Worm (Caenorhabditis elegans) whole organism, L3 larva: ENCODE data around the gene mapk-15.

Experiments used
- R02D3.7 ChIP-seq: fragments of 150-350 bp; optimal IDR thresholded peaks from 2 replicates; lab custom pipeline; 2014; ENCODE audit warnings: missing biosample characterization, missing genetic modification characterization
- ama-1 ChIP-seq: fragments of 150-350 bp; optimal IDR thresholded peaks from 2 replicates; lab custom pipeline; 2018
- ceh-16 ChIP-seq: sonication (generic microtip); optimal IDR thresholded peaks from 2 replicates; lab custom pipeline; 2017; ENCODE audit warnings: missing biosample characterization, missing genetic modification characterization
- daf-12 ChIP-seq: fragments of 150-350 bp; optimal IDR thresholded peaks from 2 replicates; lab custom pipeline; 2014; ENCODE audit warnings: missing biosample characterization, missing genetic modification reagents, missing genetic modification characterization
- egl-5 ChIP-seq: fragments of 150-350 bp; optimal IDR thresholded peaks from 2 replicates; lab custom pipeline; 2017; ENCODE audit warnings: missing biosample characterization, missing genetic modification reagents, missing genetic modification characterization, inconsistent platforms
- elt-1 ChIP-seq: fragments of 150-350 bp; optimal IDR thresholded peaks from 2 replicates; lab custom pipeline; 2014; ENCODE audit warnings: missing biosample characterization, missing genetic modification characterization
- elt-2 ChIP-seq: sonication (generic microtip); optimal IDR thresholded peaks from 2 replicates; lab custom pipeline; 2016; ENCODE audit warnings: missing genetic modification reagents, mild to moderate bottlenecking, missing genetic modification characterization, missing compliant biosample characterization
- fkh-10 ChIP-seq: sonication (generic microtip); optimal IDR thresholded peaks from 2 replicates; lab custom pipeline; 2017; ENCODE audit warnings: missing biosample characterization, missing genetic modification reagents, missing genetic modification characterization
- hmg-11 ChIP-seq: sonication (generic microtip); optimal IDR thresholded peaks from 2 replicates; lab custom pipeline; 2016; ENCODE audit warnings: missing genetic modification characterization, missing compliant biosample characterization
- jun-1 ChIP-seq: fragments of 150-350 bp; optimal IDR thresholded peaks from 2 replicates; lab custom pipeline; 2014; ENCODE audit warnings: missing biosample characterization, missing genetic modification reagents, missing genetic modification characterization
- lin-15B ChIP-seq: fragments of 150-350 bp; optimal IDR thresholded peaks from 2 replicates; lab custom pipeline; 2014; ENCODE audit warnings: missing biosample characterization, missing genetic modification characterization
- lin-39 ChIP-seq: fragments of 150-350 bp; optimal IDR thresholded peaks from 2 replicates; lab custom pipeline; 2018; ENCODE audit warnings: missing biosample characterization, missing genetic modification reagents, missing genetic modification characterization
- lsy-12 ChIP-seq: sonication (generic microtip); optimal IDR thresholded peaks from 2 replicates; lab custom pipeline; 2016; ENCODE audit warnings: mild to moderate bottlenecking, missing genetic modification characterization, missing compliant biosample characterization
- mdl-1 ChIP-seq: fragments of 150-350 bp; optimal IDR thresholded peaks from 2 replicates; lab custom pipeline; 2014; ENCODE audit warnings: missing biosample characterization, missing genetic modification characterization
- mml-1 ChIP-seq: fragments of 150-350 bp; sonication (generic microtip); optimal IDR thresholded peaks from 3 replicates; lab custom pipeline; 2014; ENCODE audit warnings: missing biosample characterization, missing genetic modification characterization
- nfya-1 ChIP-seq: sonication (generic microtip); optimal IDR thresholded peaks from 2 replicates; lab custom pipeline; 2017; ENCODE audit warnings: missing genetic modification characterization, mild to moderate bottlenecking, missing compliant biosample characterization, antibody characterized with exemption, moderate library complexity; ENCODE audit not compliant: insufficient read depth
- nhr-12 ChIP-seq: fragments of 150-350 bp; optimal IDR thresholded peaks from 2 replicates; lab custom pipeline; 2014; ENCODE audit warnings: missing biosample characterization, missing genetic modification characterization
- nhr-237 ChIP-seq: fragments of 150-350 bp; optimal IDR thresholded peaks from 2 replicates; lab custom pipeline; 2014; ENCODE audit warnings: missing biosample characterization, missing genetic modification characterization
- nhr-25 ChIP-seq: sonication (generic microtip); optimal IDR thresholded peaks from 2 replicates; lab custom pipeline; 2017; ENCODE audit warnings: missing biosample characterization, missing genetic modification characterization
- nhr-43 ChIP-seq: sonication (generic microtip); optimal IDR thresholded peaks from 2 replicates; lab custom pipeline; 2016; ENCODE audit warnings: mild to moderate bottlenecking, missing genetic modification characterization, missing compliant biosample characterization; ENCODE audit not compliant: poor library complexity, severe bottlenecking
- nhr-67 ChIP-seq: fragments of 150-350 bp; optimal IDR thresholded peaks from 2 replicates; lab custom pipeline; 2014; ENCODE audit warnings: missing biosample characterization, missing genetic modification characterization
- nhr-77 ChIP-seq: fragments of 150-350 bp; optimal IDR thresholded peaks from 2 replicates; lab custom pipeline; 2014; ENCODE audit warnings: missing biosample characterization, missing genetic modification characterization
- pha-4 ChIP-seq: fragments of 150-350 bp; optimal IDR thresholded peaks from 2 replicates; lab custom pipeline; 2014; ENCODE audit warnings: missing biosample characterization, missing genetic modification reagents, missing genetic modification characterization
- pqm-1 ChIP-seq: fragments of 150-350 bp; optimal IDR thresholded peaks from 2 replicates; lab custom pipeline; 2017; ENCODE audit warnings: missing biosample characterization, missing genetic modification characterization, inconsistent platforms
- snpc-4 ChIP-seq: fragments of 150-350 bp; optimal IDR thresholded peaks from 2 replicates; lab custom pipeline; 2014; ENCODE audit warnings: missing biosample characterization, missing genetic modification characterization
- tbx-2 ChIP-seq: sonication (generic microtip); optimal IDR thresholded peaks from 2 replicates; lab custom pipeline; 2016; ENCODE audit warnings: mild to moderate bottlenecking, missing genetic modification characterization, missing compliant biosample characterization
- unc-39 ChIP-seq: sonication (generic microtip); optimal IDR thresholded peaks from 4 replicates; lab custom pipeline; 2017; ENCODE audit warnings: missing biosample characterization, missing genetic modification characterization
- unc-62 ChIP-seq: fragments of 150-350 bp; sonication (generic microtip); optimal IDR thresholded peaks from 4 replicates; lab custom pipeline; 2014; ENCODE audit warnings: missing biosample characterization, missing genetic modification reagents, missing genetic modification characterization
- ztf-4 ChIP-seq: fragments of 150-350 bp; optimal IDR thresholded peaks from 2 replicates; lab custom pipeline; 2014; ENCODE audit warnings: missing biosample characterization, missing genetic modification characterization

mapk-15 gene

ce11 chrIII:6055706-6056105, 12.0 kb upstream of the mapk-15 start, which contains the start of gene F40H6.5:
TSS of gene F40H6.5 (minus strand) at chrIII:6055806.
- TF ChIP-seq fkh-10 (GFP tag; lab: Kevin White, UChicago) = no peak
- no peak for TF ChIP-seq hmg-11 (tag; lab: Kevin White, UChicago)
- TF ChIP-seq pqm-1 (tag; lab: Kevin White, UChicago) = no peak

- TF ChIP-seq fkh-10 (GFP tag; lab: Kevin White, UChicago) = no peak
- no peak for TF ChIP-seq nhr-67
- no peak for TF ChIP-seq nhr-43
- TF ChIP-seq lsy-12 (tag; lab: Kevin White, UChicago) = no peak
- TF ChIP-seq nhr-25 = no peak
- no peak for TF ChIP-seq nhr-77 (tag; lab: Kevin White, UChicago)
- no peak for TF ChIP-seq ceh-16 (tag; lab: Kevin White, UChicago)
- TF ChIP-seq lin-39 (tag; lab: Kevin White, UChicago) = no peak
Observed at ce11 chrIII:6056179-6056578, 11.5 kb upstream of the mapk-15 start.

- TF ChIP-seq jun-1 (tag; lab: Kevin White, UChicago) (no peak), elt-1 (tag; lab: Kevin White, UChicago) (no peak)
Observed at ce11 chrIII:6056770-6057169, 10.9 kb upstream of the mapk-15 start, which contains the start of gene clc-10. TSS of gene clc-10 (plus strand) at chrIII:6057070.

ce11 chrIII:6072937-6073336, 5.3 kb downstream of the mapk-15 start:
- no peak for TF ChIP-seq lin-15B (tag; lab: Kevin White, UChicago)
- no peak for TF ChIP-seq egl-5 (tag; lab: Kevin White, UChicago)
- no peak for TF ChIP-seq lsy-12 (tag; lab: Kevin White, UChicago)
- peak; percentile 8 for TF ChIP-seq pha-4
- TF ChIP-seq unc-39 (tag; lab: Kevin White, UChicago) = no peak

- TF ChIP-seq nhr-25 = peak; percentile 19
- no peak for TF ChIP-seq tbx-2 (tag; lab: Kevin White, UChicago)
Observed at ce11 chrIII:6073673-6074331, 6.1 kb downstream of the mapk-15 start.

- TF ChIP-seq nhr-43 = no peak
- TF ChIP-seq nhr-237 (tag; lab: Kevin White, UChicago) = no peak
- no peak for TF ChIP-seq elt-1 (tag; lab: Kevin White, UChicago)
- TF ChIP-seq egl-5 (tag; lab: Kevin White, UChicago) = peak; percentile 41
- TF ChIP-seq snpc-4 (tag; lab: Kevin White, UChicago) = no peak
- TF ChIP-seq nhr-77 (tag; lab: Kevin White, UChicago) = no peak
- peak; percentile 2 for TF ChIP-seq elt-2 (tag; lab: Kevin White, UChicago)
- no peak for TF ChIP-seq ama-1 (lab: Kevin White, UChicago)
- no peak for TF ChIP-seq mml-1 (tag; lab: Kevin White, UChicago)
- TF ChIP-seq tbx-2 (tag; lab: Kevin White, UChicago) = no peak
- TF ChIP-seq ztf-4 (tag; lab: Kevin White, UChicago) = no peak
- no peak for TF ChIP-seq lsy-12 (tag; lab: Kevin White, UChicago)
- TF ChIP-seq pha-4 = peak; percentile 1
- TF ChIP-seq, all 47 proteins: peak for 3
Observed at ce11 chrIII:6077973-6078372, 10.3 kb downstream of the mapk-15 start.

- TF ChIP-seq R02D3.7 (tag; lab: Kevin White, UChicago) (no peak), mdl-1 (tag; lab: Kevin White, UChicago) (no peak), nhr-12 (tag; lab: Kevin White, UChicago) (no peak), jun-1 (tag; lab: Kevin White, UChicago) (no peak), ztf-4 (tag; lab: Kevin White, UChicago) (no peak), pha-4 (peak; percentile 13), daf-12 (tag; lab: Kevin White, UChicago) (no peak), nfya-1 (tag; lab: Kevin White, UChicago) (peak; percentile 1), unc-62 (GFP tag; lab: Kevin White, UChicago) (no peak)
- TF ChIP-seq, all 47 proteins: peak for 2
Observed at ce11 chrIII:6078917-6079316, 11.3 kb downstream of the mapk-15 start.
